Worm (Caenorhabditis elegans): ENCODE measurements around the gene pigg-1.

- TF ChIP-seq ceh-9 (tag; optimal IDR thresholded peaks at IDR 0.05), result no peak
- TF ChIP-seq nhr-11 (tag; optimal IDR thresholded peaks at IDR 0.05), result no peak
- TF ChIP-seq unc-39 (tag; optimal IDR thresholded peaks at IDR 0.05), result no peak
- no peak for TF ChIP-seq nhr-28 (tag; optimal IDR thresholded peaks at IDR 0.05)
- TF ChIP-seq tbx-2 (tag; optimal IDR thresholded peaks at IDR 0.05), result no peak
- no peak for TF ChIP-seq ceh-16 (tag; optimal IDR thresholded peaks at IDR 0.05)
- no peak for TF ChIP-seq egl-5 (tag; optimal IDR thresholded peaks at IDR 0.05)
Observed at ce11 chrII:8646437-8646836, 46.4 kb upstream of the pigg-1 start.

Data from whole organism, L3 larva.